Worm (Caenorhabditis elegans): ENCODE data around the gene R09D1.13.

- TF ChIP-seq elt-3 (tag; optimal IDR thresholded peaks at IDR 0.05) = no peak
- TF ChIP-seq ZK546.5 (tag; optimal IDR thresholded peaks at IDR 0.05) = no peak
- no peak for TF ChIP-seq peb-1 (tag; optimal IDR thresholded peaks at IDR 0.05)
- TF ChIP-seq C34F6.9 (tag; optimal IDR thresholded peaks at IDR 0.05) = no peak
Measured at ce11 chrII:9438227-9438626, 7.0 kb downstream of the R09D1.13 start, which contains the start of gene chil-13.

All from whole organism, L2 larva.